Worm (Caenorhabditis elegans): ENCODE data around the gene C08B11.9.

Gene C08B11.9

DNA sequence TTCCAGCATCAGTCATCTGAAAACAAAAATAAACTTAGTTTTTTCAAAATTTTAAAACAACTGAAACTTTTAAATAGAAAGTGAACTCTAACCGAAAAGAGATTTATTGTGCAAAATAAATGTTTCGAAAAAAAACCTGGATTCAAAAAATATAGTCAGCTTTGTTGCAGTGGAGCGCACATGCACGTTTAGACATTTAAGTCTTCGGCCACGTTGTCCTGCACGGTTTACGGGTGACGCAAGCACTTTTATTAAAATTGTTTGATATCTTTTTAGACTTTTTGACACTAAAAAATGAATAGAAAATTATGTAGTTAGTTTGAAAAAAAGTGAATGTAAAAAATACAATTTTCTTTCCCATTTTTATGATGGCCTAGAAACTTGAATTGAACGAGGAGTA, 1.4 kb upstream of the C08B11.9 start, which contains the start of the genes ubh-4 and algn-6 (continued):
- TF ChIP-seq ztf-25 (GFP tag; IDR thresholded peaks at IDR 0.05) = 0 out of 2 replicates have a peak, but pooled peaks have one; percentile 29
- peak; percentile 21 for TF ChIP-seq dpl-1 (GFP tag; optimal IDR thresholded peaks at IDR 0.05)
- TF ChIP-seq K12H6.12 (tag; optimal IDR thresholded peaks at IDR 0.05) = peak; percentile 43
- peak; percentile 60; the same call in 1 of the 2 replicates for TF ChIP-seq pbrm-1 (GFP tag; IDR thresholded peaks at IDR 0.05)
- peak; percentile 64 for TF ChIP-seq ceh-27 (GFP tag; optimal IDR thresholded peaks at IDR 0.05)
- TF ChIP-seq cebp-2 (GFP tag; IDR thresholded peaks at IDR 0.05) = no peak
- peak; percentile 86; the same call in 1 of the 2 replicates for TF ChIP-seq dox-1 (GFP tag; IDR thresholded peaks at IDR 0.05)

DNA sequence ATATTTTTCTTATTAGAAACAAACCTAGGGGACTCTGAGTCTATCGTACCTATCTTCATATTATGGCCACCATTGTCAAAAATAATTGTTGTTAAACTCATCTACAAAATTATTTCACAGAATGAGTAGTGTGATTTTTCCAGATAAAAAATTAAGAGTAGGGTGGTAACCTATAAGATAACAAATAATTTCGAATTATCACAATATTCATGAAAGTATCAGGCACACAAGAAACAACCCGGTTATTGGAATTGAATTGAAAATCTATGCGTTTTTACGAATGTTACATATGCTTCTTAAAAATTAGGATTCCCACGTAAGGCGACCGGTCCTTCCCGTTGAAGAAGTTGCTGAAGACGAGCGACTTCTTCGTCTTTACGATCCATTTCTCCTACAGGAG, 723 bp downstream of the C08B11.9 start, which contains the start of gene arp-6:
Gene arp-6 (minus strand): TSS at position 101 of the 400 bp plus-strand sequence.
- TF ChIP-seq F57C9.4 (tag; optimal IDR thresholded peaks at IDR 0.05) = no peak
- no peak for TF ChIP-seq ztf-22 (GFP tag; optimal IDR thresholded peaks at IDR 0.05)
- no peak for TF ChIP-seq Y53G8AR.9 (GFP tag; conservative IDR thresholded peaks at IDR 0.05)
- TF ChIP-seq pbrm-1 (GFP tag; IDR thresholded peaks at IDR 0.05) = no peak
- no peak for TF ChIP-seq snpc-4 (GFP tag; optimal IDR thresholded peaks at IDR 0.05)
- no peak for TF ChIP-seq snpc-4 (tag; optimal IDR thresholded peaks at IDR 0.05)
- no peak for TF ChIP-seq efl-1 (GFP tag; optimal IDR thresholded peaks at IDR 0.05)
- no peak for TF ChIP-seq F49E8.2 (tag; optimal IDR thresholded peaks at IDR 0.05; ENCODE audit: insufficient read depth)
- no peak for TF ChIP-seq C06A6.2 (GFP tag; conservative IDR thresholded peaks at IDR 0.05)
- TF ChIP-seq egl-44 (GFP tag; IDR thresholded peaks at IDR 0.05) = no peak
- TF ChIP-seq B0336.3 (GFP tag; IDR thresholded peaks at IDR 0.05) = no peak

DNA sequence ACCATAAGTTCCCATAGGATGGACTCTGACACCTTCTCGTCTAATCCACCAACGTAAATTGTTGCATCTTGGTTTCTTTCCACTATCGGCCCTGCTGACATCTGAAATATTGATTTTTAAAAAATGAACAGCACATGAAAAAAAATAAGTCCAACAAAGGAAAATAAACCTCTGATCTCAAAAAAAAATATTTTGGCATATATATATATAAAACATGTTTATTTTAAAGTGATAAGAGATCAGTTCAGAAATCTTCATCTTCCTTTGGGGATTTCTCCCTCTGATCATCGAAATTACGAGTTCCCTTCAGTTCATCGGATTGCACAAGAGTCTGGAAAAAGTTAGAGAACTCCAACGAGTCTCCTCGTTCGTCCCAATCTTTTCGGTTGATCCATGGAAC, 2.3 kb downstream of the C08B11.9 start, which contains the start of gene sap-49:
Gene sap-49 (minus strand): TSS at position 101 of the 400 bp plus-strand sequence.
- no peak for TF ChIP-seq egrh-3 (GFP tag; IDR thresholded peaks at IDR 0.05)
- no peak for TF ChIP-seq ztf-28 (GFP tag; IDR thresholded peaks at IDR 0.05)
- TF ChIP-seq lsy-27 (tag; optimal IDR thresholded peaks at IDR 0.05; ENCODE audit: borderline replicate concordance, insufficient read depth) = no peak
- no peak for TF ChIP-seq ZK185.1 (tag; optimal IDR thresholded peaks at IDR 0.05; ENCODE audit: poor library complexity, severe bottlenecking)
- TF ChIP-seq F10E7.11 (tag; optimal IDR thresholded peaks at IDR 0.05) = no peak
- no peak for TF ChIP-seq nfya-2 (GFP tag; IDR thresholded peaks at IDR 0.05)
- no peak for TF ChIP-seq D2030.7 (GFP tag; IDR thresholded peaks at IDR 0.05)
- no peak for TF ChIP-seq nfyb-1 (GFP tag; IDR thresholded peaks at IDR 0.05)
- TF ChIP-seq madf-8 (GFP tag; conservative IDR thresholded peaks at IDR 0.05) = no peak
- TF ChIP-seq ceh-100 (GFP tag; IDR thresholded peaks at IDR 0.05) = no peak

DNA sequence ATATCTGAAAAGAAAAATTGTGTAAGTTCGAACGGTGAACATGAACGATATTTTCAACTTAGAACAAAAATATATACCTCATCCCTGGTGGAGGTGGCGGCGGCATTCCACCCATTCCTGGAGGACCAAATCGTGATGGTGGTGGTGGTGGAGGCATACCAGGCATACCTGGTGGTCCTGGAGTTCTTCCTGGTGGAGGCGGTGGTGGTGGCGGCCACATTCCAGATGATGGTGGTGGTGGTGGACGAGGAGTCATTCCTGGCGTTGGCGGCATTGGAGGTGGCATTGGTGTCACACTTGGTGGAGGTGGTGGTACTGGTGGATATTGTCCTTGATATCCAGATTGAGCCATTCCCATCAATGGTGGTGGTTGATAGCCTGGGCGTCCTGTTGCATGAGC, 3.4 kb downstream of the C08B11.9 start:
- TF ChIP-seq lin-26 (GFP tag; IDR thresholded peaks at IDR 0.05) = no peak
- TF ChIP-seq nhr-179 (tag; optimal IDR thresholded peaks at IDR 0.05) = no peak
- peak; percentile 7; the same call in 1 of the 2 replicates for TF ChIP-seq egrh-3 (GFP tag; IDR thresholded peaks at IDR 0.05)
- TF ChIP-seq zfh-2 (GFP tag; conservative IDR thresholded peaks at IDR 0.05) = peak; percentile 74
- no peak for TF ChIP-seq ZK185.1 (tag; optimal IDR thresholded peaks at IDR 0.05; ENCODE audit: poor library complexity, severe bottlenecking)
- TF ChIP-seq D2030.7 (GFP tag; IDR thresholded peaks at IDR 0.05) = no peak
- peak; percentile 7 for TF ChIP-seq zim-3 (tag; optimal IDR thresholded peaks at IDR 0.05)

DNA sequence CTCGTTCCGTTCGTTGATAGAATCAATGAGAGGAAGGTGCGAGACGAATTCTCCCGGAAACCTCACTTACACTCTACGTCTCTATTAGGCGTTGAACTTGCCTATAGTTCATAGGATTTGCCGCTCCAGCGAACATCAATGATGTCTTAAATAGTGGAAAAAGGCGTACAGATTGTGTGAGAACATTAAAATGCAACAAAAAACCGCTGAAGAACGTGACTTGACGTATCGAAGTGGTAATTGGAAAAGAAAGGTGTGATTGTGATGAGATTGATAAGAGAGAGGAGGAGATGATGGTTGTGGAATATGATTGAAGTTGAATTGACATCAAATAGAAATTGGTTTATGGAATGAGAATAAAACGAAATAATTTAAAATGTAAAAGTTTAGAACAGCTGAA, 4.0 kb downstream of the C08B11.9 start:
- no peak for TF ChIP-seq F55B11.4 (tag; optimal IDR thresholded peaks at IDR 0.05; ENCODE audit: borderline replicate concordance, insufficient read depth)
- peak; percentile 18 for TF ChIP-seq lin-54 (GFP tag; optimal IDR thresholded peaks at IDR 0.05)
- no peak for TF ChIP-seq ztf-22 (GFP tag; optimal IDR thresholded peaks at IDR 0.05)
- no peak for TF ChIP-seq lin-26 (GFP tag; IDR thresholded peaks at IDR 0.05)
- TF ChIP-seq lir-1 (GFP tag; conservative IDR thresholded peaks at IDR 0.05) = no peak
- TF ChIP-seq ztf-28 (GFP tag; IDR thresholded peaks at IDR 0.05) = no peak
- TF ChIP-seq nhr-80 (tag; optimal IDR thresholded peaks at IDR 0.05) = peak; percentile 82
- no peak for TF ChIP-seq mcd-1 (GFP tag; IDR thresholded peaks at IDR 0.05)
- TF ChIP-seq atf-7 (tag; optimal IDR thresholded peaks at IDR 0.05) = peak; percentile 30
- TF ChIP-seq tbp1 (GFP tag; optimal IDR thresholded peaks at IDR 0.05) = peak; percentile 18
- TF ChIP-seq attf-5 (GFP tag; optimal IDR thresholded peaks at IDR 0.05) = peak; percentile 49
- no peak for TF ChIP-seq snpc-3.4 (tag; optimal IDR thresholded peaks at IDR 0.05)
- TF ChIP-seq B0336.3 (GFP tag; IDR thresholded peaks at IDR 0.05) = 0 out of 2 replicates have a peak, but pooled peaks have one; percentile 48
- TF ChIP-seq cebp-1 (GFP tag; IDR thresholded peaks at IDR 0.05) = no peak
- TF ChIP-seq cebp-1 (tag; optimal IDR thresholded peaks at IDR 0.05) = peak; percentile 25
